Worm (Caenorhabditis elegans) whole organism, L4 larva: ENCODE measurements around the gene K10D11.3.

ENCODE experiments used
- F44E2.7 ChIP-seq: fragments of 200-800 bp; sonication (Bioruptor generic); IDR thresholded peaks from 2 replicates; pipeline ENCODE4 v2.1.2; 2022; ENCODE audit warnings: missing genetic modification characterization, missing compliant biosample characterization
- T20F7.1 ChIP-seq: fragments of 200-800 bp; sonication (Bioruptor generic); optimal IDR thresholded peaks from 2 replicates; lab custom pipeline; 2018; ENCODE audit warnings: mild to moderate bottlenecking, missing genetic modification characterization, missing compliant biosample characterization
- Y5F2A.4 ChIP-seq: fragments of 200-800 bp; sonication (Bioruptor generic); optimal IDR thresholded peaks from 2 replicates; lab custom pipeline; 2018; ENCODE audit warnings: mild to moderate bottlenecking, missing genetic modification characterization, missing compliant biosample characterization
- Y75B8A.6 ChIP-seq: fragments of 200-800 bp; sonication (Bioruptor generic); IDR thresholded peaks from 2 replicates; pipeline ENCODE4 v1.3.6; 2022; ENCODE audit warnings: missing genetic modification reagents, missing genetic modification characterization, missing compliant biosample characterization
- ZK546.5 ChIP-seq, 2 experiments: sonication (generic microtip); optimal IDR thresholded peaks; 2 replicates each; lab custom pipeline; 2017; ENCODE audit warnings: missing biosample characterization in 2 of 2, missing genetic modification characterization in 2 of 2
- aly-2 ChIP-seq: sonication (generic microtip); optimal IDR thresholded peaks from 2 replicates; lab custom pipeline; 2018; ENCODE audit warnings: missing biosample characterization, missing genetic modification characterization
- ama-1 ChIP-seq: fragments of 150-350 bp; optimal IDR thresholded peaks from 2 replicates; lab custom pipeline; 2014; ENCODE audit warnings: inconsistent platforms, mixed read lengths
- attf-4 ChIP-seq: sonication (generic microtip); optimal IDR thresholded peaks from 3 replicates; lab custom pipeline; 2017; ENCODE audit warnings: missing biosample characterization, missing genetic modification characterization
- ceh-28 ChIP-seq: fragments of 150-350 bp; optimal IDR thresholded peaks from 2 replicates; lab custom pipeline; 2014; ENCODE audit warnings: missing biosample characterization, missing genetic modification reagents, missing genetic modification characterization
- ceh-44 ChIP-seq: fragments of 200-800 bp; sonication (Bioruptor generic); IDR thresholded peaks from 2 replicates; pipeline ENCODE4 v1.3.6; 2022; ENCODE audit warnings: missing genetic modification reagents, missing genetic modification characterization, missing compliant biosample characterization
- ceh-62 ChIP-seq: sonication (generic microtip); optimal IDR thresholded peaks from 2 replicates; lab custom pipeline; 2017; ENCODE audit warnings: missing biosample characterization, missing genetic modification characterization
- ces-1 ChIP-seq: fragments of 150-350 bp; sonication (generic microtip); optimal IDR thresholded peaks from 4 replicates; lab custom pipeline; 2014; ENCODE audit warnings: missing biosample characterization, missing genetic modification reagents, missing genetic modification characterization
- daf-12 ChIP-seq: fragments of 150-350 bp; optimal IDR thresholded peaks from 2 replicates; lab custom pipeline; 2014; ENCODE audit warnings: missing biosample characterization, missing genetic modification reagents, missing genetic modification characterization
- daf-8 ChIP-seq: fragments of 200-800 bp; sonication (Bioruptor generic); IDR thresholded peaks from 2 replicates; pipeline ENCODE4 v1.3.6; 2022; ENCODE audit warnings: missing genetic modification characterization, missing compliant biosample characterization
- dmd-6 ChIP-seq: fragments of 200-800 bp; sonication (Bioruptor generic); IDR thresholded peaks from 2 replicates; pipeline ENCODE4 v1.3.6; 2022; ENCODE audit warnings: missing genetic modification reagents, missing genetic modification characterization, missing compliant biosample characterization
- dmd-8 ChIP-seq: fragments of 200-800 bp; sonication (Bioruptor generic); IDR thresholded peaks from 2 replicates; pipeline ENCODE4 v1.3.6; 2022; ENCODE audit warnings: missing genetic modification characterization, missing compliant biosample characterization
- duxl-1 ChIP-seq: sonication (generic microtip); optimal IDR thresholded peaks from 2 replicates; lab custom pipeline; 2016; ENCODE audit warnings: mild to moderate bottlenecking, missing genetic modification characterization, moderate library complexity, missing compliant biosample characterization; ENCODE audit not compliant: poor library complexity
- dve-1 ChIP-seq: sonication (generic microtip); optimal IDR thresholded peaks from 2 replicates; lab custom pipeline; 2017; ENCODE audit warnings: antibody characterized with exemption, mild to moderate bottlenecking, missing genetic modification characterization, missing compliant biosample characterization; ENCODE audit not compliant: insufficient read depth
- egl-27 ChIP-seq: sonication (generic microtip); optimal IDR thresholded peaks from 3 replicates; lab custom pipeline; 2017; ENCODE audit warnings: missing biosample characterization, missing genetic modification reagents, missing genetic modification characterization
- fkh-10 ChIP-seq: fragments of 150-350 bp; optimal IDR thresholded peaks from 2 replicates; lab custom pipeline; 2014; ENCODE audit warnings: missing biosample characterization, missing genetic modification reagents, missing genetic modification characterization
- fos-1 ChIP-seq: fragments of 150-350 bp; optimal IDR thresholded peaks from 2 replicates; lab custom pipeline; 2014; ENCODE audit warnings: missing biosample characterization, missing genetic modification characterization
- gei-8 ChIP-seq: fragments of 200-800 bp; sonication (Bioruptor generic); optimal IDR thresholded peaks from 2 replicates; lab custom pipeline; 2018; ENCODE audit warnings: mild to moderate bottlenecking, missing genetic modification characterization, missing compliant biosample characterization
- hlh-11 ChIP-seq: fragments of 200-800 bp; sonication (Bioruptor generic); optimal IDR thresholded peaks from 2 replicates; lab custom pipeline; 2018; ENCODE audit warnings: mild to moderate bottlenecking, missing genetic modification characterization, missing compliant biosample characterization
- hlh-30 ChIP-seq: sonication (generic microtip); optimal IDR thresholded peaks from 2 replicates; lab custom pipeline; 2017; ENCODE audit warnings: antibody characterized with exemption, mild to moderate bottlenecking, missing genetic modification characterization, missing compliant biosample characterization; ENCODE audit not compliant: insufficient read depth
- hmg-1.1 ChIP-seq: fragments of 200-800 bp; sonication (Bioruptor generic); IDR thresholded peaks from 2 replicates; pipeline ENCODE4 v1.3.6; 2022; ENCODE audit warnings: missing genetic modification reagents, missing genetic modification characterization, missing compliant biosample characterization
- lin-29 ChIP-seq: fragments of 200-800 bp; sonication (Bioruptor generic); IDR thresholded peaks from 2 replicates; pipeline ENCODE4 v1.3.6; 2022; ENCODE audit warnings: missing genetic modification reagents, missing genetic modification characterization, missing compliant biosample characterization
- lsy-2 ChIP-seq, 2 experiments: fragments of 150-350 bp in 1 of 2; sonication (generic microtip) in 1 of 2; optimal IDR thresholded peaks; 2 replicates each; lab custom pipeline; 2014 to 2017; ENCODE audit warnings: missing biosample characterization in 2 of 2, missing genetic modification characterization in 2 of 2
- mdl-1 ChIP-seq, 2 experiments: fragments of 150-350 bp in 1 of 2; sonication (generic microtip) in 1 of 2; optimal IDR thresholded peaks; 2 replicates each; lab custom pipeline; 2014 to 2017; ENCODE audit warnings: missing biosample characterization in 2 of 2, missing genetic modification characterization in 2 of 2
- mxl-2 ChIP-seq: fragments of 200-800 bp; sonication (Bioruptor generic); conservative IDR thresholded peaks from 2 replicates; pipeline ENCODE4 v1.3.6; 2022; ENCODE audit warnings: missing genetic modification reagents, missing genetic modification characterization, missing compliant biosample characterization
- nhr-102 ChIP-seq: sonication (generic microtip); optimal IDR thresholded peaks from 2 replicates; lab custom pipeline; 2016; ENCODE audit warnings: mild to moderate bottlenecking, missing genetic modification characterization, moderate library complexity, missing compliant biosample characterization
- nhr-11 ChIP-seq: fragments of 150-350 bp; optimal IDR thresholded peaks from 2 replicates; lab custom pipeline; 2014; ENCODE audit warnings: missing biosample characterization, missing genetic modification characterization
- nhr-25 ChIP-seq: sonication (generic microtip); optimal IDR thresholded peaks from 2 replicates; lab custom pipeline; 2017; ENCODE audit warnings: missing genetic modification characterization, mild to moderate bottlenecking, missing compliant biosample characterization, antibody characterized with exemption, moderate library complexity, borderline replicate concordance; ENCODE audit not compliant: insufficient read depth
- nhr-28 ChIP-seq: fragments of 150-350 bp; optimal IDR thresholded peaks from 2 replicates; lab custom pipeline; 2014; ENCODE audit warnings: missing biosample characterization, missing genetic modification characterization
- nhr-48 ChIP-seq: sonication (generic microtip); optimal IDR thresholded peaks from 2 replicates; lab custom pipeline; 2016; ENCODE audit warnings: mild to moderate bottlenecking, missing genetic modification characterization, missing compliant biosample characterization
- nhr-6 ChIP-seq: fragments of 150-350 bp; optimal IDR thresholded peaks from 2 replicates; lab custom pipeline; 2014; ENCODE audit warnings: missing biosample characterization, missing genetic modification characterization
- nhr-76 ChIP-seq: fragments of 150-350 bp; optimal IDR thresholded peaks from 2 replicates; lab custom pipeline; 2014; ENCODE audit warnings: missing biosample characterization, missing genetic modification characterization
- pha-4 ChIP-seq, 2 experiments: fragments of 150-350 bp in 1 of 2; fragments of 200-800 bp in 1 of 2; sonication (Bioruptor generic) in 1 of 2; IDR thresholded peaks in 1 of 2; optimal IDR thresholded peaks in 1 of 2; 2 replicates each; pipeline versions ENCODE4 v1.3.6 to Lab custom; 2014 to 2022; ENCODE audit warnings: missing genetic modification characterization in 2 of 2, missing genetic modification reagents in 2 of 2, missing biosample characterization in 1 of 2, missing compliant biosample characterization in 1 of 2
- php-3 ChIP-seq: fragments of 200-800 bp; sonication (Bioruptor generic); IDR thresholded peaks from 2 replicates; pipeline ENCODE4 v1.3.6; 2022; ENCODE audit warnings: missing genetic modification reagents, missing genetic modification characterization, missing compliant biosample characterization
- sdz-12 ChIP-seq: fragments of 200-800 bp; sonication (Bioruptor generic); optimal IDR thresholded peaks from 2 replicates; lab custom pipeline; 2018; ENCODE audit warnings: mild to moderate bottlenecking, missing genetic modification characterization, missing compliant biosample characterization
- set-16 ChIP-seq: fragments of 200-800 bp; sonication (Bioruptor generic); IDR thresholded peaks from 2 replicates; pipeline ENCODE4 v1.3.6; 2022; ENCODE audit warnings: missing genetic modification reagents, missing genetic modification characterization, missing compliant biosample characterization
- skn-1 ChIP-seq: fragments of 150-350 bp; optimal IDR thresholded peaks from 2 replicates; lab custom pipeline; 2014; ENCODE audit warnings: missing biosample characterization, missing genetic modification characterization
- spr-1 ChIP-seq: sonication (generic microtip); optimal IDR thresholded peaks from 2 replicates; lab custom pipeline; 2016; ENCODE audit warnings: mild to moderate bottlenecking, missing genetic modification characterization, missing compliant biosample characterization
- spr-3 ChIP-seq: fragments of 200-800 bp; sonication (Bioruptor generic); optimal IDR thresholded peaks from 2 replicates; lab custom pipeline; 2018; ENCODE audit warnings: mild to moderate bottlenecking, missing genetic modification characterization, missing compliant biosample characterization
- tra-1 ChIP-seq: fragments of 200-800 bp; sonication (Bioruptor generic); IDR thresholded peaks from 2 replicates; pipeline ENCODE4 v1.3.6; 2022; ENCODE audit warnings: missing genetic modification reagents, missing genetic modification characterization, missing compliant biosample characterization
- unc-130 ChIP-seq: sonication (generic microtip); optimal IDR thresholded peaks from 2 replicates; lab custom pipeline; 2016; ENCODE audit warnings: missing genetic modification reagents, missing genetic modification characterization, missing compliant biosample characterization
- unc-62 ChIP-seq, 3 experiments: fragments of 150-350 bp in 1 of 3; sonication (generic microtip); optimal IDR thresholded peaks in 2 of 3; peaks in 1 of 3; 1 replicate in 1 of 3; 2 replicates in 2 of 3; lab custom pipeline; 2014 to 2017; ENCODE audit warnings: missing biosample characterization in 3 of 3, missing genetic modification characterization in 3 of 3, missing genetic modification reagents in 3 of 3, missing genotype in 1 of 3
- zfp-3 ChIP-seq: fragments of 200-800 bp; sonication (Bioruptor generic); conservative IDR thresholded peaks from 2 replicates; pipeline ENCODE4 v1.3.6; 2022; ENCODE audit warnings: missing genetic modification reagents, missing genetic modification characterization, missing compliant biosample characterization
- zip-11 ChIP-seq: fragments of 200-800 bp; sonication (Bioruptor generic); IDR thresholded peaks from 2 replicates; pipeline ENCODE4 v1.3.6; 2022; ENCODE audit warnings: missing genetic modification characterization, missing compliant biosample characterization
- ztf-11 ChIP-seq: fragments of 150-350 bp; optimal IDR thresholded peaks from 2 replicates; lab custom pipeline; 2014; ENCODE audit warnings: missing biosample characterization, missing genetic modification characterization
- ztf-7 ChIP-seq: fragments of 150-350 bp; optimal IDR thresholded peaks from 2 replicates; lab custom pipeline; 2014; ENCODE audit warnings: missing biosample characterization, missing genetic modification characterization

The K10D11.3 gene

DNA sequence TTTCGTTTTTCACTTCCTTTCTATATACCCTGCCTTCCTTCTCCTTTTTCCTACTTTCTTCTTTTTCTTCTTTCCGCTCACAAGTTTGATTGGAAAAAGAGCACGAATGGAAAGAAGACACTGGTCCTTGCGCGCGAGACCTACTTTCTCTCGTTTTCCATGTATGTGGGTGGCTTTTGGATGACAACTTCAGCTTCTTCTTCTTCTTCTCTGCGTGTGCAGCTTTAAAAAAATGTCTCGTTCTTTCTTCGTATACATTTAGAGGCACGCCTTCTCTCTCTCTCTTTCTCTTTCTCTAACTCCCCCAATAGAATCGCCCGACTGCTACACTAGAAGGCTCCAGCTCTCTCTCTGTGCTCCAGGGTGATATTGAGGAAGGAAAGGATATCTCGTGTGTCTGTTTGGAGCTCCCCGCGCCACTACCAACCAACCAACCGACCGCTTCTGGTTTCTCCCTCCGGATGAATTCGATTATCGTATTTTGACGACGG, 40.0 kb upstream of the K10D11.3 start:
- no peak for TF ChIP-seq lin-29 (GFP tag; lab: Robert Waterston, UW)
- no peak for TF ChIP-seq nhr-76
- no peak for TF ChIP-seq zfp-3 (GFP tag; lab: Robert Waterston, UW)
- peak; percentile 30 to 57 for TF ChIP-seq lsy-2 (tag; optimal IDR thresholded peaks at IDR 0.05; lab: Kevin White, UChicago)
- no peak for TF ChIP-seq nhr-28 (tag; lab: Kevin White, UChicago)
- TF ChIP-seq dmd-6 = no peak
- no peak for TF ChIP-seq T20F7.1
- TF ChIP-seq dmd-8 (GFP tag; lab: Robert Waterston, UW) = no peak
- TF ChIP-seq hmg-1.1 (GFP tag; lab: Robert Waterston, UW) = peak; percentile 46; the same call in 1 of the 2 replicates
- no peak for TF ChIP-seq nhr-6 (tag; lab: Kevin White, UChicago)
- no peak for TF ChIP-seq Y75B8A.6 (GFP tag; lab: Robert Waterston, UW)
- TF ChIP-seq daf-8 = no peak
- no peak for TF ChIP-seq spr-1 (tag; lab: Kevin White, UChicago)
- TF ChIP-seq sdz-12 (GFP tag; lab: Kevin White, UChicago) = no peak
- TF ChIP-seq ztf-11 (tag; lab: Kevin White, UChicago) = no peak
- peak in 1 of 2 experiments; percentile 62 for TF ChIP-seq mdl-1 (tag; optimal IDR thresholded peaks at IDR 0.05; lab: Kevin White, UChicago)
- TF ChIP-seq fos-1 (tag; lab: Kevin White, UChicago) = no peak
- TF ChIP-seq aly-2 (tag; lab: Kevin White, UChicago) = no peak
- TF ChIP-seq ama-1 (lab: Kevin White, UChicago) = no peak
- TF ChIP-seq tra-1 (GFP tag; lab: Robert Waterston, UW) = no peak
- no peak for TF ChIP-seq pha-4 (GFP tag; IDR thresholded peaks at IDR 0.05; lab: Robert Waterston, UW)
- TF ChIP-seq pha-4 (tag; optimal IDR thresholded peaks at IDR 0.05; lab: Kevin White, UChicago) = no peak
- no peak for TF ChIP-seq attf-4 (tag; lab: Kevin White, UChicago)
- no peak for TF ChIP-seq zip-11 (GFP tag; lab: Robert Waterston, UW)
- no peak for TF ChIP-seq nhr-11 (tag; lab: Kevin White, UChicago)
- no peak for TF ChIP-seq daf-12 (tag; lab: Kevin White, UChicago)
- TF ChIP-seq unc-130 (GFP tag; lab: Kevin White, UChicago) = no peak
- TF ChIP-seq nhr-102 (tag; lab: Kevin White, UChicago) = no peak
- no peak for TF ChIP-seq spr-3 (GFP tag; lab: Kevin White, UChicago)
- no peak for TF ChIP-seq gei-8
- no peak for TF ChIP-seq dve-1 (tag; lab: Kevin White, UChicago)
- no peak for TF ChIP-seq ZK546.5 (tag; optimal IDR thresholded peaks at IDR 0.05; lab: Kevin White, UChicago)
- no peak for TF ChIP-seq fkh-10 (GFP tag; lab: Kevin White, UChicago)
- no peak for TF ChIP-seq nhr-48 (tag; lab: Kevin White, UChicago)
- no peak for TF ChIP-seq hlh-11 (tag; lab: Kevin White, UChicago)
- peak; percentile 17 for TF ChIP-seq hlh-30 (tag; lab: Kevin White, UChicago)
- no peak for TF ChIP-seq skn-1 (tag; lab: Kevin White, UChicago)
- peak in 1 of 2 experiments; percentile 57 for TF ChIP-seq unc-62 (GFP tag; optimal IDR thresholded peaks at IDR 0.05 in 1 of 2; lab: Kevin White, UChicago)
- TF ChIP-seq unc-62 (tag; optimal IDR thresholded peaks at IDR 0.05; lab: Kevin White, UChicago) = no peak
- TF ChIP-seq mxl-2 (GFP tag; lab: Robert Waterston, UW) = no peak
- no peak for TF ChIP-seq Y5F2A.4 (GFP tag; lab: Kevin White, UChicago)
- peak; percentile 42; the same call in 1 of the 2 replicates for TF ChIP-seq set-16 (GFP tag; lab: Robert Waterston, UW)
- TF ChIP-seq egl-27 (tag; lab: Kevin White, UChicago) = no peak
- no peak for TF ChIP-seq duxl-1
- TF ChIP-seq F44E2.7 = no peak
- no peak for TF ChIP-seq ceh-62 (tag; lab: Kevin White, UChicago)
- no peak for TF ChIP-seq php-3 (GFP tag; lab: Robert Waterston, UW)
- no peak for TF ChIP-seq nhr-25
- TF ChIP-seq ztf-7 (tag; lab: Kevin White, UChicago) = no peak
- peak; percentile 14 for TF ChIP-seq ces-1 (GFP tag; lab: Kevin White, UChicago)
- no peak for TF ChIP-seq ceh-44 (GFP tag; lab: Robert Waterston, UW)
- no peak for TF ChIP-seq ceh-28 (tag; lab: Kevin White, UChicago)
